Fruit fly (Drosophila melanogaster): ENCODE results near the gene CG6985.

CG6985 gene

dm6 chr3R:22717863-22718262, 23.1 kb upstream of the CG6985 start:
- TF ChIP-seq usp (GFP tag; optimal IDR thresholded peaks at IDR 0.05) (no peak), dl (GFP tag; optimal IDR thresholded peaks at IDR 0.05; ENCODE audit: insufficient read depth in 1 of 2, partially characterized antibody in 2 of 2) (no peak), brk (GFP tag; optimal IDR thresholded peaks at IDR 0.05) (no peak), sage (GFP tag; optimal IDR thresholded peaks at IDR 0.05) (no peak), lola (GFP tag; optimal IDR thresholded peaks at IDR 0.05) (no peak)

DNA sequence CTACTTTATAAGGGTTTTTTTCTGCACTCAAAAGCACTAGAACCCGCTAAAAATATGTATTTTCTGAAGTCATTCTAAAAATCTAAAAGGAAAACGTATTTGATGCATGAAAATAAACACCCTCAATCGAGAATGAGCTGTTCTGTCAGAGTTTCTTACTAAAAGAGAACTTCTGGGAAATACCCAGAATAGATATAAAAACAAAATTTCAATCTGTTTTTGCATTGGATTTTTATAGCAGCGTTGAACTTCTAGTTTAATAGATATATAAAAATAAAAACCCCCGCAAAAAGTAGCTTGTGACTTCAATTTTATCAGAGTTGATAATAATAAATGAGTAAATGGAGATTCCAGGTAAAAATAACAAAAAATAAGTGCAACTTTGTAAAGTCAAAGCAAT, 22.5 kb upstream of the CG6985 start:
- no peak for TF ChIP-seq Hr78 (GFP tag; optimal IDR thresholded peaks at IDR 0.05)
- no peak for TF ChIP-seq br (GFP tag; optimal IDR thresholded peaks at IDR 0.05)
- TF ChIP-seq CrebA (GFP tag; optimal IDR thresholded peaks at IDR 0.05; ENCODE audit: borderline replicate concordance), result no peak
- TF ChIP-seq Myc (optimal IDR thresholded peaks at IDR 0.05), result no peak
- TF ChIP-seq brk (GFP tag; optimal IDR thresholded peaks at IDR 0.05), result no peak
- TF ChIP-seq Rel (GFP tag; optimal IDR thresholded peaks at IDR 0.05), result no peak
- TF ChIP-seq Rel (tag; optimal IDR thresholded peaks at IDR 0.05), result no peak

DNA sequence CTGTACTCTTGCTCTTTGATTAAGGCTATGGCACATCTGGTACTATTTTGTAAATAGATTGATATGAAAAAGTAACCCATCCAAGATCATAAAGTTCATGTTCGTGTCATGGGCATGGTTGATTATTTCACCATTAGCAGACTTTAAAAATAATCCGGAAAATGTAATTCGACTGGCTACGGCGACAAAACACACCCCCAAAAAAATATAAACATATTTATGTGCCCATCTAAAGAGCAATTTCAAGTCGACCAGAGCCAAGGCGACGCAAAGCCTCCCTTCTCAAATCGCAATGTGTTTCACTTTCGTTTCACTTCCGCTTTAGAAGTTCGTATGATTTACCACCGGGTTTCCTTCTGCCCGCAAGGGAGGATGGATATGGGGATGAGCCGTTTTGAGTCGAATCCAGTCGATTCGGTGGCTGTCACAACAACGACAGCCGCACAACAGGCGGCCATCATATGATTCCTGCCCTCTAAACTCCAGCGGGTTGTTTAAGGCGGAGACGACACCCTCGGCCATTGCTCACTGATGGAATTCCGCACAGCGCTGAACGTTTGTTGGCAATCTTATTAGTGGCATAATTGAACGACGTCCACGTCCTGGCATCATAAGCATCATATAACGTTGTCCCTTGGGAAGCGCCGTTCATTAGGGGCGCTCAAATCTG, 21.9 kb upstream of the CG6985 start:
- no peak for TF ChIP-seq Hr78 (GFP tag; optimal IDR thresholded peaks at IDR 0.05)
- no peak for TF ChIP-seq Vsx2 (GFP tag; optimal IDR thresholded peaks at IDR 0.05; ENCODE audit: partially characterized antibody)
- TF ChIP-seq N (GFP tag; optimal IDR thresholded peaks at IDR 0.05), result no peak
- no peak for TF ChIP-seq foxo (GFP tag; optimal IDR thresholded peaks at IDR 0.05)
- TF ChIP-seq Mio (GFP tag; optimal IDR thresholded peaks at IDR 0.05), result no peak
- no peak for TF ChIP-seq jim (GFP tag; optimal IDR thresholded peaks at IDR 0.05)
- no peak for TF ChIP-seq CG9705 (GFP tag; optimal IDR thresholded peaks at IDR 0.05)
- TF ChIP-seq brk (GFP tag; optimal IDR thresholded peaks at IDR 0.05), result no peak
- TF ChIP-seq sage (GFP tag; optimal IDR thresholded peaks at IDR 0.05), result no peak
- TF ChIP-seq GATAd (GFP tag; optimal IDR thresholded peaks at IDR 0.05), result no peak
- TF ChIP-seq Myc (optimal IDR thresholded peaks at IDR 0.05), result no peak
- TF ChIP-seq br (GFP tag; optimal IDR thresholded peaks at IDR 0.05), result no peak
- no peak for TF ChIP-seq dl (GFP tag; optimal IDR thresholded peaks at IDR 0.05; ENCODE audit: insufficient read depth in 1 of 2, partially characterized antibody in 2 of 2)
- no peak for TF ChIP-seq ey (GFP tag; optimal IDR thresholded peaks at IDR 0.05)
- no peak for TF ChIP-seq Dfd (GFP tag; optimal IDR thresholded peaks at IDR 0.05)
- no peak for TF ChIP-seq psq (GFP tag; optimal IDR thresholded peaks at IDR 0.05)
- no peak for TF ChIP-seq Sp1 (GFP tag; optimal IDR thresholded peaks at IDR 0.05)
- TF ChIP-seq woc (GFP tag; optimal IDR thresholded peaks at IDR 0.05), result no peak
- no peak for TF ChIP-seq lola (GFP tag; optimal IDR thresholded peaks at IDR 0.05)

dm6 chr3R:22719607-22719949, 21.4 kb upstream of the CG6985 start:
- peak; percentile 6 for TF ChIP-seq fru (GFP tag; optimal IDR thresholded peaks at IDR 0.05)
- TF ChIP-seq Dif (GFP tag; optimal IDR thresholded peaks at IDR 0.05; ENCODE audit: partially characterized antibody), result no peak

DNA sequence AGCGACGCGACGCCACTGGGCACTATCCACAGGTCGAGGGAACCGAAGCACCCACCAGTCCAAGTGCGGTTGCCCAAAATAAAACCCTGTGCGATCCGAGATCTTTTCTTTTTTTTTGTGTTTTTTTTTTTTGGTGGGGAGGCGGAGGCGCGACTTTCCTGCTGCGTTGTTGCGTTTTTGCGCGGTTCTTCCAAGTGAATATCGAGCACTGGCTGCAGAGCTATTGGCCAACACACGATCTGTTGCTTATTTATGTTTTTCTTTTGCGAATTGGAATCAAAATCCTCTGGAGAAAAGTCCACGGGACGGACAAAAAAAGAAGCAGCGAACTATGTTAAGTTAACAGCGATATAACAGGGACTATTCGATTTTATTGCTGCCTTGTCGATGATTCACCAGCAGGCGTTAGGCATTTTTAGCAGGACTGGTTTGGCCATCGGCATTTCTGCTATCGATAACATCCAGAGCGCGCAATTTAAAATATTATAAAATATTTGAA, 20.1 kb upstream of the CG6985 start, which contains the start of gene wge:
Gene wge (minus strand): TSS at position 343 of the 499 bp plus-strand sequence.
- TF ChIP-seq GATAd (GFP tag; optimal IDR thresholded peaks at IDR 0.05) (no peak), dsf (GFP tag; optimal IDR thresholded peaks at IDR 0.05; ENCODE audit: borderline replicate concordance) (no peak), Hr83 (GFP tag; optimal IDR thresholded peaks at IDR 0.05; ENCODE audit: poor library complexity, severe bottlenecking) (no peak), jim (GFP tag; optimal IDR thresholded peaks at IDR 0.05) (peak; percentile 80), ey (GFP tag; optimal IDR thresholded peaks at IDR 0.05) (no peak), Rel (GFP tag; optimal IDR thresholded peaks at IDR 0.05) (no peak), Rel (tag; optimal IDR thresholded peaks at IDR 0.05) (peak; percentile 33), woc (GFP tag; optimal IDR thresholded peaks at IDR 0.05) (no peak), Sp1 (GFP tag; optimal IDR thresholded peaks at IDR 0.05) (peak; percentile 59), rgr (GFP tag; optimal IDR thresholded peaks at IDR 0.05) (no peak), sage (GFP tag; optimal IDR thresholded peaks at IDR 0.05) (no peak), CG32264 (GFP tag; optimal IDR thresholded peaks at IDR 0.05) (no peak), br (GFP tag; optimal IDR thresholded peaks at IDR 0.05) (no peak), Jra (GFP tag; optimal IDR thresholded peaks at IDR 0.05) (no peak), tai (GFP tag; optimal IDR thresholded peaks at IDR 0.05) (no peak), psq (GFP tag; optimal IDR thresholded peaks at IDR 0.05) (no peak), Dfd (GFP tag; optimal IDR thresholded peaks at IDR 0.05) (no peak), HLH106 (tag; optimal IDR thresholded peaks at IDR 0.05) (peak; percentile 12)
